Fruit fly (Drosophila melanogaster) whole organism, embryonic: ENCODE data around the gene CG13000.

ENCODE experiments used
- CG10366 ChIP-seq: fragments of 200-800 bp; sonication (Bioruptor generic); IDR thresholded peaks from 2 replicates; pipeline ENCODE4 v1.3.6; 2022; ENCODE audit warnings: missing biosample characterization, missing genetic modification characterization
- CG11247 ChIP-seq: fragments of 200-800 bp; sonication (Bioruptor generic); IDR thresholded peaks from 2 replicates; pipeline ENCODE4 v1.3.6; 2022; ENCODE audit warnings: missing biosample characterization, missing genetic modification characterization
- CG12744 ChIP-seq: fragments of 200-800 bp; sonication (Bioruptor generic); optimal IDR thresholded peaks from 2 replicates; lab custom pipeline; 2016; ENCODE audit warnings: missing biosample characterization, missing genetic modification characterization
- CG13624 ChIP-seq: fragments of 200-800 bp; sonication (Bioruptor generic); optimal IDR thresholded peaks from 2 replicates; lab custom pipeline; 2016; ENCODE audit warnings: missing biosample characterization, missing genetic modification characterization
- CG1529 ChIP-seq: fragments of 200-800 bp; sonication (Bioruptor generic); optimal IDR thresholded peaks from 3 replicates; lab custom pipeline; 2018; ENCODE audit warnings: missing biosample characterization, missing genetic modification characterization
- CG15601 ChIP-seq: fragments of 200-800 bp; sonication (Bioruptor generic); optimal IDR thresholded peaks from 3 replicates; lab custom pipeline; 2019; ENCODE audit warnings: missing biosample characterization, mild to moderate bottlenecking, missing genetic modification characterization, moderate library complexity
- CG2120 ChIP-seq: fragments of 200-800 bp; sonication (Bioruptor generic); optimal IDR thresholded peaks from 3 replicates; lab custom pipeline; 2016; ENCODE audit warnings: missing biosample characterization, missing genetic modification characterization
- CG2199 ChIP-seq: fragments of 200-800 bp; sonication (Bioruptor generic); IDR thresholded peaks from 3 replicates; pipeline ENCODE4 v1.3.6; 2022; ENCODE audit warnings: missing biosample characterization, missing genetic modification characterization
- CG31441 ChIP-seq: fragments of 200-800 bp; sonication (Bioruptor generic); IDR thresholded peaks from 2 replicates; pipeline ENCODE4 v1.3.6; 2022; ENCODE audit warnings: missing biosample characterization, missing genetic modification characterization
- CG33557 ChIP-seq: fragments of 200-800 bp; sonication (Bioruptor generic); optimal IDR thresholded peaks from 2 replicates; lab custom pipeline; 2019; ENCODE audit warnings: missing biosample characterization, mild to moderate bottlenecking, missing genetic modification characterization, moderate library complexity
- CG3847 ChIP-seq: fragments of 200-800 bp; sonication (Bioruptor generic); IDR thresholded peaks from 2 replicates; pipeline ENCODE4 v1.3.6; 2022; ENCODE audit warnings: missing biosample characterization, missing genetic modification characterization
- CG3995 ChIP-seq: fragments of 200-800 bp; sonication (Bioruptor generic); optimal IDR thresholded peaks from 3 replicates; lab custom pipeline; 2016; ENCODE audit warnings: missing biosample characterization, missing genetic modification characterization
- CG4328 ChIP-seq: fragments of 200-800 bp; sonication (Bioruptor generic); optimal IDR thresholded peaks from 3 replicates; lab custom pipeline; 2017; ENCODE audit warnings: missing biosample characterization, missing genetic modification reagents, missing genetic modification characterization
- CG4820 ChIP-seq: fragments of 200-800 bp; sonication (Bioruptor generic); optimal IDR thresholded peaks from 3 replicates; lab custom pipeline; 2016; ENCODE audit warnings: missing biosample characterization, missing genetic modification characterization
- CG6689 ChIP-seq: fragments of 200-800 bp; sonication (Bioruptor generic); IDR thresholded peaks from 2 replicates; pipeline ENCODE4 v1.3.6; 2022; ENCODE audit warnings: missing biosample characterization, missing genetic modification characterization
- CG8924 ChIP-seq: fragments of 200-800 bp; optimal IDR thresholded peaks from 3 replicates; lab custom pipeline; 2019; ENCODE audit warnings: missing biosample characterization, mild to moderate bottlenecking, missing genetic modification characterization, moderate library complexity
- CG9727 ChIP-seq: fragments of 200-800 bp; sonication (Bioruptor generic); optimal IDR thresholded peaks from 3 replicates; lab custom pipeline; 2017; ENCODE audit warnings: missing biosample characterization, mild to moderate bottlenecking, missing genetic modification characterization
- Chrac-16 ChIP-seq: fragments of 200-800 bp; sonication (Bioruptor generic); optimal IDR thresholded peaks from 3 replicates; lab custom pipeline; 2016; ENCODE audit warnings: missing biosample characterization, missing genetic modification characterization
- Dad ChIP-seq: fragments of 200-800 bp; sonication (Bioruptor generic); optimal IDR thresholded peaks from 3 replicates; lab custom pipeline; 2016; ENCODE audit warnings: missing biosample characterization, missing genetic modification characterization
- E2f2 ChIP-seq: fragments of 200-800 bp; sonication (Bioruptor generic); IDR thresholded peaks from 2 replicates; pipeline ENCODE4 v1.3.6; 2022; ENCODE audit warnings: missing biosample characterization, missing genetic modification characterization
- ERR ChIP-seq: fragments of 200-800 bp; sonication (Bioruptor generic); optimal IDR thresholded peaks from 2 replicates; lab custom pipeline; 2016; ENCODE audit warnings: missing biosample characterization, missing genetic modification characterization
- HLH3B ChIP-seq: fragments of 200-800 bp; sonication (Bioruptor generic); IDR thresholded peaks from 2 replicates; pipeline ENCODE4 v1.3.6; 2022; ENCODE audit warnings: missing biosample characterization, missing genetic modification characterization
- Jarid2 ChIP-seq: fragments of 200-800 bp; sonication (Bioruptor generic); optimal IDR thresholded peaks from 3 replicates; lab custom pipeline; 2017; ENCODE audit warnings: mild to moderate bottlenecking, missing biosample characterization, missing genetic modification reagents, missing genetic modification characterization
- Meics ChIP-seq: fragments of 200-800 bp; sonication (Bioruptor generic); optimal IDR thresholded peaks from 2 replicates; lab custom pipeline; 2017; ENCODE audit warnings: missing biosample characterization, mild to moderate bottlenecking, missing genetic modification characterization
- Mes4 ChIP-seq: fragments of 200-800 bp; sonication (Bioruptor generic); optimal IDR thresholded peaks from 2 replicates; lab custom pipeline; 2016; ENCODE audit warnings: missing biosample characterization, missing genetic modification characterization
- Nf-YC ChIP-seq: fragments of 200-800 bp; optimal IDR thresholded peaks from 3 replicates; lab custom pipeline; 2019; ENCODE audit warnings: missing biosample characterization, mild to moderate bottlenecking, missing genetic modification characterization, moderate library complexity
- PHDP ChIP-seq: fragments of 200-800 bp; sonication (Bioruptor generic); optimal IDR thresholded peaks from 3 replicates; lab custom pipeline; 2018; ENCODE audit warnings: missing biosample characterization, mild to moderate bottlenecking, missing genetic modification characterization, moderate library complexity
- Pdp1 ChIP-seq, 2 experiments: fragments of 200-800 bp; sonication (Bioruptor generic); optimal IDR thresholded peaks; 3 replicates each; lab custom pipeline; 2016; ENCODE audit warnings: missing biosample characterization in 2 of 2, missing genetic modification characterization in 2 of 2, mild to moderate bottlenecking in 1 of 2, moderate library complexity in 1 of 2
- Ravus ChIP-seq: fragments of 200-800 bp; sonication (Bioruptor generic); IDR thresholded peaks from 2 replicates; pipeline ENCODE4 v1.3.6; 2022; ENCODE audit warnings: missing biosample characterization, missing genetic modification characterization
- cad ChIP-seq: fragments of >200 bp; optimal IDR thresholded peaks from 2 replicates; lab custom pipeline; 2017; ENCODE audit warnings: missing biosample characterization, missing genetic modification characterization
- cato ChIP-seq: fragments of 200-800 bp; sonication (Bioruptor generic); optimal IDR thresholded peaks from 2 replicates; lab custom pipeline; 2016; ENCODE audit warnings: missing biosample characterization, missing genetic modification characterization, borderline replicate concordance
- dysf ChIP-seq: fragments of 200-800 bp; sonication (Bioruptor generic); IDR thresholded peaks from 3 replicates; pipeline ENCODE4 v1.3.6; 2022; ENCODE audit warnings: missing biosample characterization, missing genetic modification characterization
- en ChIP-seq: fragments of 200-800 bp; sonication (Bioruptor generic); optimal IDR thresholded peaks from 2 replicates; lab custom pipeline; 2016; ENCODE audit warnings: missing biosample characterization, missing genetic modification characterization
- eyg ChIP-seq: fragments of 200-800 bp; sonication (Bioruptor generic); optimal IDR thresholded peaks from 3 replicates; lab custom pipeline; 2016; ENCODE audit warnings: missing biosample characterization, missing genetic modification characterization
- fd96Cb ChIP-seq: fragments of 200-800 bp; sonication (Bioruptor generic); optimal IDR thresholded peaks from 2 replicates; lab custom pipeline; 2018; ENCODE audit warnings: missing biosample characterization, mild to moderate bottlenecking, missing genetic modification characterization, moderate library complexity
- gce ChIP-seq: fragments of 200-800 bp; sonication (Bioruptor generic); IDR thresholded peaks from 3 replicates; pipeline ENCODE4 v1.3.6; 2022; ENCODE audit warnings: missing biosample characterization, missing genetic modification characterization
- grn ChIP-seq: fragments of 200-800 bp; sonication (Bioruptor generic); optimal IDR thresholded peaks from 3 replicates; lab custom pipeline; 2017; ENCODE audit warnings: missing biosample characterization, missing genetic modification characterization
- gsb ChIP-seq: fragments of 200-800 bp; sonication (Bioruptor generic); IDR thresholded peaks from 2 replicates; pipeline ENCODE4 v1.3.6; 2022; ENCODE audit warnings: missing biosample characterization, missing genetic modification characterization
- h ChIP-seq: fragments of >200 bp; optimal IDR thresholded peaks from 2 replicates; lab custom pipeline; 2017
- hth ChIP-seq: fragments of >200 bp; optimal IDR thresholded peaks from 2 replicates; lab custom pipeline; 2017; ENCODE audit warnings: inconsistent platforms
- ind ChIP-seq: fragments of 200-800 bp; sonication (Bioruptor generic); optimal IDR thresholded peaks from 3 replicates; lab custom pipeline; 2016; ENCODE audit warnings: missing biosample characterization, missing genetic modification characterization
- mam ChIP-seq: fragments of 200-800 bp; sonication (Bioruptor generic); optimal IDR thresholded peaks from 3 replicates; lab custom pipeline; 2016; ENCODE audit warnings: missing biosample characterization, missing genetic modification characterization
- mld ChIP-seq: fragments of 200-800 bp; sonication (Bioruptor generic); IDR thresholded peaks from 3 replicates; pipeline ENCODE4 v1.3.6; 2022; ENCODE audit warnings: missing biosample characterization, missing genetic modification characterization; ENCODE audit not compliant: partially characterized antibody
- phol ChIP-seq: fragments of 200-800 bp; sonication (Bioruptor generic); optimal IDR thresholded peaks from 3 replicates; lab custom pipeline; 2018; ENCODE audit warnings: missing biosample characterization, mild to moderate bottlenecking, missing genetic modification characterization, moderate library complexity
- prd ChIP-seq, 3 experiments: fragments of >200 bp in 2 of 3; fragments of 200-800 bp in 1 of 3; sonication (Bioruptor generic) in 1 of 3; optimal IDR thresholded peaks in 2 of 3; IDR thresholded peaks in 1 of 3; 2 replicates in 2 of 3; 3 replicates in 1 of 3; pipeline versions ENCODE4 v1.3.6 to Lab custom; 2017 to 2022; ENCODE audit warnings: missing biosample characterization in 1 of 3, missing genetic modification characterization in 1 of 3
- salm ChIP-seq: fragments of 200-800 bp; sonication (Bioruptor generic); optimal IDR thresholded peaks from 2 replicates; lab custom pipeline; 2018; ENCODE audit warnings: missing biosample characterization, mild to moderate bottlenecking, missing genetic modification characterization
- sens ChIP-seq: fragments of 200-800 bp; sonication (Bioruptor generic); peaks from one replicate; lab custom pipeline; 2016; ENCODE audit warnings: missing biosample characterization, missing genetic modification characterization
- slbo ChIP-seq: fragments of 200-800 bp; sonication (Bioruptor generic); IDR thresholded peaks from 2 replicates; pipeline ENCODE4 v1.3.6; 2022; ENCODE audit warnings: missing biosample characterization, missing genetic modification characterization
- so ChIP-seq: fragments of 200-800 bp; sonication (Bioruptor generic); IDR thresholded peaks from 3 replicates; pipeline ENCODE4 v1.3.6; 2022; ENCODE audit warnings: missing biosample characterization, missing genetic modification characterization
- tio ChIP-seq: fragments of 200-800 bp; sonication (Bioruptor generic); optimal IDR thresholded peaks from 2 replicates; lab custom pipeline; 2017; ENCODE audit warnings: missing biosample characterization, missing genetic modification characterization, inconsistent platforms

Gene CG13000

dm6 chrX:16966532-16966931, 18.3 kb upstream of the CG13000 start (continued):
- TF ChIP-seq Jarid2 (GFP tag; lab: Kevin White, UChicago), result no peak
- peak; percentile 22 for TF ChIP-seq CG9727 (GFP tag; lab: Kevin White, UChicago)
- TF ChIP-seq HLH3B, result 0 out of 2 replicates have a peak, but pooled peaks have one; percentile 22
- TF ChIP-seq CG6689 (GFP tag; lab: Robert Waterston, UW), result 0 out of 2 replicates have a peak, but pooled peaks have one; percentile 10
- no peak for TF ChIP-seq ERR (GFP tag; lab: Kevin White, UChicago)
- no peak for TF ChIP-seq mam (GFP tag; lab: Kevin White, UChicago)
- peak; percentile 6 for TF ChIP-seq ind (GFP tag; lab: Kevin White, UChicago)
- TF ChIP-seq prd (optimal IDR thresholded peaks at IDR 0.05; lab: Kevin White, UChicago), result no peak
- peak; percentile 25; the same call in 1 of the 3 replicates for TF ChIP-seq prd (GFP tag; IDR thresholded peaks at IDR 0.05; lab: Robert Waterston, UW)
- TF ChIP-seq slbo (GFP tag; lab: Robert Waterston, UW), result no peak
- peak; percentile 14 for TF ChIP-seq phol (tag; lab: Kevin White, UChicago)
- no peak for TF ChIP-seq CG12744 (GFP tag; lab: Kevin White, UChicago)
- TF ChIP-seq CG2120 (GFP tag; lab: Kevin White, UChicago), result peak; percentile 18
- no peak for TF ChIP-seq Chrac-16 (GFP tag; lab: Kevin White, UChicago)
- no peak for TF ChIP-seq CG15601

- TF ChIP-seq CG4820 (GFP tag; lab: Kevin White, UChicago), result no peak
- TF ChIP-seq Pdp1 (GFP tag; optimal IDR thresholded peaks at IDR 0.05; lab: Kevin White, UChicago), result peak in 1 of 2 experiments; percentile 4
- no peak for TF ChIP-seq eyg (GFP tag; lab: Kevin White, UChicago)
- TF ChIP-seq CG4328 (GFP tag; lab: Kevin White, UChicago), result no peak
- TF ChIP-seq CG33557, result no peak
- TF ChIP-seq sens (GFP tag; lab: Kevin White, UChicago), result peak; percentile 47
- TF ChIP-seq, all 482 proteins: peak for 2
These were observed 1.7 kb downstream of the CG13000 start for dm6 chrX:16946604-16947003.

- TF ChIP-seq CG8924 (tag; lab: Kevin White, UChicago) (no peak), PHDP (tag; lab: Kevin White, UChicago) (peak; percentile 15), dysf (GFP tag; lab: Robert Waterston, UW) (0 out of 3 replicates have a peak, but pooled peaks have one; percentile 19), gsb (GFP tag; lab: Robert Waterston, UW) (no peak), Dad (no peak), cad (GFP tag; lab: Kevin White, UChicago) (no peak), tio (GFP tag; lab: Kevin White, UChicago) (no peak), E2f2 (GFP tag; lab: Robert Waterston, UW) (no peak), so (GFP tag; lab: Robert Waterston, UW) (no peak), hth (lab: Kevin White, UChicago) (no peak), en (GFP tag; lab: Kevin White, UChicago) (no peak), Nf-YC (no peak), Meics (GFP tag; lab: Kevin White, UChicago) (no peak), cato (no peak), CG2199 (no peak), fd96Cb (tag; lab: Kevin White, UChicago) (peak; percentile 8), CG13624 (no peak), Mes4 (GFP tag; lab: Kevin White, UChicago) (no peak), h (no peak), grn (GFP tag; lab: Kevin White, UChicago) (no peak), Ravus (no peak), prd (optimal IDR thresholded peaks at IDR 0.05; lab: Kevin White, UChicago) (no peak), prd (GFP tag; IDR thresholded peaks at IDR 0.05; lab: Robert Waterston, UW) (no peak), CG11247 (GFP tag; lab: Robert Waterston, UW) (no peak), CG31441 (GFP tag; lab: Robert Waterston, UW) (no peak), mld (GFP tag; lab: Robert Waterston, UW) (no peak), CG1529 (no peak), salm (tag; lab: Kevin White, UChicago) (no peak), gce (GFP tag; lab: Robert Waterston, UW) (no peak), CG3847 (GFP tag; lab: Robert Waterston, UW) (no peak), CG3995 (GFP tag; lab: Kevin White, UChicago) (no peak), CG10366 (no peak)
These were observed 2.9 kb downstream of the CG13000 start for dm6 chrX:16945414-16945813.
